Worm (Caenorhabditis elegans) whole organism, L1 larva: Measurements from ENCODE around the gene clec-62.

Source experiments
- C04F5.9 ChIP-seq: sonication (generic microtip); optimal IDR thresholded peaks from 2 replicates; lab custom pipeline; 2016; ENCODE audit warnings: missing genetic modification characterization, missing compliant biosample characterization
- C34B4.2 ChIP-seq: sonication (generic microtip); optimal IDR thresholded peaks from 2 replicates; lab custom pipeline; 2017; ENCODE audit warnings: mild to moderate bottlenecking, missing genetic modification characterization, missing compliant biosample characterization
- F16B12.6 ChIP-seq: fragments of 150-350 bp; optimal IDR thresholded peaks from 2 replicates; lab custom pipeline; 2014; ENCODE audit warnings: missing biosample characterization, missing genetic modification characterization
- aha-1 ChIP-seq: fragments of 150-350 bp; optimal IDR thresholded peaks from 2 replicates; lab custom pipeline; 2014; ENCODE audit warnings: missing biosample characterization, missing genetic modification characterization
- ceh-63 ChIP-seq: fragments of 200-800 bp; sonication (Bioruptor generic); optimal IDR thresholded peaks from 2 replicates; lab custom pipeline; 2018; ENCODE audit warnings: mild to moderate bottlenecking, missing genetic modification characterization, missing compliant biosample characterization
- ceh-8 ChIP-seq: fragments of 200-800 bp; sonication (Bioruptor generic); optimal IDR thresholded peaks from 2 replicates; lab custom pipeline; 2018; ENCODE audit warnings: mild to moderate bottlenecking, missing genetic modification characterization, moderate library complexity, missing compliant biosample characterization
- ceh-82 ChIP-seq, 3 experiments: fragments of 150-350 bp in 1 of 3; sonication (generic microtip) in 2 of 3; optimal IDR thresholded peaks; 2 replicates each; lab custom pipeline; 2014 to 2017; ENCODE audit warnings: missing biosample characterization in 3 of 3, missing genetic modification characterization in 3 of 3
- ceh-88 ChIP-seq: fragments of 200-800 bp; sonication (Bioruptor generic); IDR thresholded peaks from 2 replicates; pipeline ENCODE4 v1.3.6; 2022; ENCODE audit warnings: missing genetic modification characterization, missing compliant biosample characterization
- ceh-90 ChIP-seq: sonication (generic microtip); optimal IDR thresholded peaks from 2 replicates; lab custom pipeline; 2016; ENCODE audit warnings: missing genetic modification characterization, missing compliant biosample characterization
- efl-1 ChIP-seq, 4 experiments: fragments of 150-350 bp; optimal IDR thresholded peaks in 3 of 4; peaks in 1 of 4; 1 replicate in 1 of 4; 2 replicates in 3 of 4; lab custom pipeline; 2014; ENCODE audit warnings: missing biosample characterization in 2 of 4, missing genetic modification characterization in 2 of 4, missing genetic modification reagents in 2 of 4
- efl-3 ChIP-seq: fragments of 200-800 bp; sonication (Bioruptor generic); optimal IDR thresholded peaks from 2 replicates; lab custom pipeline; 2018; ENCODE audit warnings: mild to moderate bottlenecking, missing genetic modification characterization, missing compliant biosample characterization
- egl-13 ChIP-seq: sonication (generic microtip); optimal IDR thresholded peaks from 2 replicates; lab custom pipeline; 2016; ENCODE audit warnings: missing genotype, missing genetic modification reagents, missing genetic modification characterization, missing compliant biosample characterization
- elt-2 ChIP-seq: sonication (generic microtip); optimal IDR thresholded peaks from 2 replicates; lab custom pipeline; 2016; ENCODE audit warnings: missing genetic modification characterization, mild to moderate bottlenecking, inconsistent platforms, missing compliant biosample characterization, missing genetic modification reagents
- fkh-10 ChIP-seq: sonication (generic microtip); optimal IDR thresholded peaks from 2 replicates; lab custom pipeline; 2017; ENCODE audit warnings: missing biosample characterization, missing genetic modification reagents, missing genetic modification characterization
- hlh-17 ChIP-seq: fragments of 200-800 bp; sonication (Bioruptor generic); optimal IDR thresholded peaks from 2 replicates; lab custom pipeline; 2018; ENCODE audit warnings: missing genetic modification characterization, mild to moderate bottlenecking, missing compliant biosample characterization, moderate library complexity, borderline replicate concordance
- hpl-2 ChIP-seq: fragments of 150-350 bp; optimal IDR thresholded peaks from 2 replicates; lab custom pipeline; 2014; ENCODE audit warnings: missing biosample characterization, missing genetic modification reagents, missing genetic modification characterization
- irx-1 ChIP-seq: sonication (generic microtip); optimal IDR thresholded peaks from 2 replicates; lab custom pipeline; 2016; ENCODE audit warnings: missing genetic modification characterization, missing compliant biosample characterization
- lir-3 ChIP-seq: sonication (generic microtip); optimal IDR thresholded peaks from 2 replicates; lab custom pipeline; 2016; ENCODE audit warnings: mild to moderate bottlenecking, missing genetic modification characterization, moderate library complexity, missing compliant biosample characterization; ENCODE audit not compliant: poor library complexity
- lsy-2 ChIP-seq, 2 experiments: fragments of 150-350 bp; optimal IDR thresholded peaks; 2 replicates each; lab custom pipeline; 2014; ENCODE audit warnings: missing biosample characterization in 2 of 2, missing genetic modification characterization in 2 of 2
- mef-2 ChIP-seq: fragments of 150-350 bp; optimal IDR thresholded peaks from 2 replicates; lab custom pipeline; 2014; ENCODE audit warnings: missing biosample characterization, missing genetic modification characterization
- mep-1 ChIP-seq: fragments of 150-350 bp; optimal IDR thresholded peaks from 2 replicates; lab custom pipeline; 2014; ENCODE audit warnings: missing biosample characterization, missing genetic modification characterization
- nhr-12 ChIP-seq: sonication (generic microtip); optimal IDR thresholded peaks from 2 replicates; lab custom pipeline; 2017; ENCODE audit warnings: missing biosample characterization, missing genetic modification characterization
- nhr-19 ChIP-seq: fragments of 200-800 bp; sonication (Bioruptor generic); conservative IDR thresholded peaks from 2 replicates; pipeline ENCODE4 v1.3.6; 2022; ENCODE audit warnings: missing genetic modification characterization, missing compliant biosample characterization
- nhr-20 ChIP-seq: sonication (generic microtip); optimal IDR thresholded peaks from 2 replicates; lab custom pipeline; 2016; ENCODE audit warnings: mild to moderate bottlenecking, missing genetic modification characterization, missing compliant biosample characterization
- nhr-237 ChIP-seq: fragments of 150-350 bp; optimal IDR thresholded peaks from 2 replicates; lab custom pipeline; 2014; ENCODE audit warnings: missing biosample characterization, missing genetic modification characterization
- nhr-76 ChIP-seq: sonication (generic microtip); optimal IDR thresholded peaks from 2 replicates; lab custom pipeline; 2017; ENCODE audit warnings: missing biosample characterization, missing genetic modification characterization
- nhr-84 ChIP-seq: sonication (generic microtip); optimal IDR thresholded peaks from 2 replicates; lab custom pipeline; 2017; ENCODE audit warnings: missing biosample characterization, missing genetic modification characterization
- nhr-90 ChIP-seq: sonication (generic microtip); optimal IDR thresholded peaks from 2 replicates; lab custom pipeline; 2016; ENCODE audit warnings: mild to moderate bottlenecking, missing genetic modification characterization, missing compliant biosample characterization; ENCODE audit not compliant: poor library complexity
- pax-3 ChIP-seq: fragments of 200-800 bp; sonication (Bioruptor generic); optimal IDR thresholded peaks from 2 replicates; lab custom pipeline; 2018; ENCODE audit warnings: mild to moderate bottlenecking, missing genetic modification characterization, moderate library complexity, missing compliant biosample characterization
- pqm-1 ChIP-seq: sonication (generic microtip); optimal IDR thresholded peaks from 3 replicates; lab custom pipeline; 2017; ENCODE audit warnings: missing biosample characterization, missing genetic modification characterization
- snu-23 ChIP-seq: sonication (generic microtip); optimal IDR thresholded peaks from 2 replicates; lab custom pipeline; 2016; ENCODE audit warnings: missing genetic modification characterization, missing compliant biosample characterization
- sox-4 ChIP-seq: sonication (generic microtip); optimal IDR thresholded peaks from 2 replicates; lab custom pipeline; 2016; ENCODE audit warnings: missing genetic modification characterization, missing compliant biosample characterization
- sptf-1 ChIP-seq: fragments of 150-350 bp; optimal IDR thresholded peaks from 2 replicates; lab custom pipeline; 2014; ENCODE audit warnings: missing biosample characterization, missing genetic modification characterization
- sup-37 ChIP-seq: fragments of 200-800 bp; sonication (Bioruptor generic); optimal IDR thresholded peaks from 2 replicates; lab custom pipeline; 2018; ENCODE audit warnings: mild to moderate bottlenecking, missing genetic modification characterization, missing compliant biosample characterization
- swsn-7 ChIP-seq: sonication (generic microtip); optimal IDR thresholded peaks from 2 replicates; lab custom pipeline; 2016; ENCODE audit warnings: missing genetic modification characterization, missing compliant biosample characterization
- tbx-2 ChIP-seq: sonication (generic microtip); optimal IDR thresholded peaks from 2 replicates; lab custom pipeline; 2016; ENCODE audit warnings: missing genetic modification characterization, missing compliant biosample characterization
- tlp-1 ChIP-seq: fragments of 150-350 bp; optimal IDR thresholded peaks from 2 replicates; lab custom pipeline; 2014; ENCODE audit warnings: missing biosample characterization, missing genetic modification characterization
- unc-130 ChIP-seq: fragments of 150-350 bp; optimal IDR thresholded peaks from 2 replicates; lab custom pipeline; 2017; ENCODE audit warnings: missing biosample characterization, missing genetic modification characterization, inconsistent platforms
- unc-62 ChIP-seq: fragments of 150-350 bp; optimal IDR thresholded peaks from 2 replicates; lab custom pipeline; 2014; ENCODE audit warnings: missing biosample characterization, missing genetic modification reagents, missing genetic modification characterization
- unc-98 ChIP-seq: fragments of 200-800 bp; sonication (Bioruptor generic); IDR thresholded peaks from 2 replicates; pipeline ENCODE4 v1.3.6; 2022; ENCODE audit warnings: missing genetic modification characterization, missing compliant biosample characterization
- vab-15 ChIP-seq: sonication (generic microtip); optimal IDR thresholded peaks from 2 replicates; lab custom pipeline; 2017; ENCODE audit warnings: missing genotype, mild to moderate bottlenecking, missing genetic modification characterization, missing compliant biosample characterization
- ztf-11 ChIP-seq, 2 experiments: sonication (generic microtip); optimal IDR thresholded peaks; 2 replicates each; lab custom pipeline; 2016 to 2017; ENCODE audit warnings: missing genetic modification characterization in 2 of 2, missing biosample characterization in 1 of 2, missing compliant biosample characterization in 1 of 2

Gene clec-62

ce11 chrII:12914514-12915075, 19.7 kb upstream of the clec-62 start, which contains the start of gene F35C5.12 (continued):
- TF ChIP-seq nhr-12 (tag; lab: Kevin White, UChicago) (no peak), lsy-2 (tag; optimal IDR thresholded peaks at IDR 0.05; lab: Kevin White, UChicago) (peak; percentile 67 to 68), efl-3 (GFP tag; lab: Kevin White, UChicago) (no peak), sptf-1 (tag; lab: Kevin White, UChicago) (no peak), sox-4 (tag; lab: Kevin White, UChicago) (peak; percentile 42), vab-15 (tag; lab: Kevin White, UChicago) (no peak), irx-1 (peak; percentile 68), ceh-82 (tag; optimal IDR thresholded peaks at IDR 0.05; lab: Kevin White, UChicago) (peak in 1 of 3 experiments; percentile 29), nhr-237 (tag; lab: Kevin White, UChicago) (no peak), egl-13 (peak; percentile 54), unc-130 (tag; lab: Kevin White, UChicago) (no peak), C34B4.2 (tag; lab: Kevin White, UChicago) (no peak), nhr-90 (tag; lab: Kevin White, UChicago) (peak; percentile 78), ztf-11 (tag; optimal IDR thresholded peaks at IDR 0.05; lab: Kevin White, UChicago) (peak in 1 of 2 experiments; percentile 74), hlh-17 (no peak), nhr-20 (tag; lab: Kevin White, UChicago) (peak; percentile 58), ceh-88 (GFP tag; lab: Robert Waterston, UW) (no peak), F16B12.6 (tag; lab: Kevin White, UChicago) (no peak), ceh-90 (peak; percentile 82), swsn-7 (tag; lab: Kevin White, UChicago) (peak; percentile 59), hpl-2 (GFP tag; lab: Kevin White, UChicago) (no peak), fkh-10 (GFP tag; lab: Kevin White, UChicago) (no peak), tbx-2 (tag; lab: Kevin White, UChicago) (peak; percentile 67), elt-2 (tag; lab: Kevin White, UChicago) (peak; percentile 22), ceh-8 (peak; percentile 33), C04F5.9 (tag; lab: Kevin White, UChicago) (peak; percentile 18), mef-2 (tag; lab: Kevin White, UChicago) (no peak), pax-3 (peak; percentile 52), aha-1 (tag; lab: Kevin White, UChicago) (no peak), sup-37 (GFP tag; lab: Kevin White, UChicago) (no peak), unc-62 (GFP tag; lab: Kevin White, UChicago) (no peak), nhr-19 (GFP tag; lab: Robert Waterston, UW) (peak; percentile 68), tlp-1 (tag; lab: Kevin White, UChicago) (no peak), nhr-84 (tag; lab: Kevin White, UChicago) (no peak), unc-98 (GFP tag; lab: Robert Waterston, UW) (peak; percentile 23; the same call in 1 of the 2 replicates), pqm-1 (tag; lab: Kevin White, UChicago) (no peak), ceh-63 (no peak), lir-3 (tag; lab: Kevin White, UChicago) (peak; percentile 79), nhr-76 (tag; lab: Kevin White, UChicago) (no peak), snu-23 (GFP tag; lab: Kevin White, UChicago) (peak; percentile 60), mep-1 (tag; lab: Kevin White, UChicago) (peak; percentile 15)

ce11 chrII:12908779-12909178, 13.9 kb upstream of the clec-62 start, which contains the start of gene ddn-2:
Gene ddn-2, plus strand, starts transcription at chrII:12909079.
- TF ChIP-seq efl-1 (optimal IDR thresholded peaks at IDR 0.05; lab: Kevin White, UChicago) = no peak
- TF ChIP-seq efl-1 (GFP tag; optimal IDR thresholded peaks at IDR 0.05 in 1 of 2; lab: Kevin White, UChicago) = peak in 1 of 2 experiments; percentile 21
- TF ChIP-seq ztf-11 (tag; optimal IDR thresholded peaks at IDR 0.05; lab: Kevin White, UChicago) = no peak
